Fruit fly (Drosophila melanogaster) whole organism, embryonic: ENCODE measurements around the gene AstA.

Source experiments
- Atf3 ChIP-seq: fragments of 200-800 bp; sonication (Bioruptor generic); optimal IDR thresholded peaks from 3 replicates; lab custom pipeline; 2016; ENCODE audit warnings: missing biosample characterization, missing genetic modification characterization
- Bdp1 ChIP-seq: fragments of 200-800 bp; sonication (Bioruptor generic); optimal IDR thresholded peaks from 3 replicates; lab custom pipeline; 2016; ENCODE audit warnings: missing biosample characterization, missing genetic modification characterization
- CG10366 ChIP-seq: fragments of 200-800 bp; sonication (Bioruptor generic); IDR thresholded peaks from 2 replicates; pipeline ENCODE4 v1.3.6; 2022; ENCODE audit warnings: missing biosample characterization, missing genetic modification characterization
- CG10654 ChIP-seq: fragments of 200-800 bp; sonication (Bioruptor generic); optimal IDR thresholded peaks from 2 replicates; lab custom pipeline; 2016; ENCODE audit warnings: missing biosample characterization, missing genetic modification characterization
- CG11247 ChIP-seq: fragments of 200-800 bp; sonication (Bioruptor generic); IDR thresholded peaks from 2 replicates; pipeline ENCODE4 v1.3.6; 2022; ENCODE audit warnings: missing biosample characterization, missing genetic modification characterization
- CG11398 ChIP-seq: fragments of 200-800 bp; sonication (Bioruptor generic); optimal IDR thresholded peaks from 2 replicates; lab custom pipeline; 2016; ENCODE audit warnings: missing biosample characterization, missing genetic modification characterization
- CG11695 ChIP-seq: fragments of 200-800 bp; sonication (Bioruptor generic); IDR thresholded peaks from 3 replicates; pipeline ENCODE4 v1.3.6; 2022; ENCODE audit warnings: missing biosample characterization, missing genetic modification characterization
- CG12236 ChIP-seq: fragments of 200-800 bp; sonication (Bioruptor generic); optimal IDR thresholded peaks from 2 replicates; lab custom pipeline; 2016; ENCODE audit warnings: missing biosample characterization, missing genetic modification characterization
- CG12659 ChIP-seq: fragments of 200-800 bp; sonication (Bioruptor generic); optimal IDR thresholded peaks from 3 replicates; lab custom pipeline; 2017; ENCODE audit warnings: mild to moderate bottlenecking, missing biosample characterization, missing genetic modification reagents, missing genetic modification characterization
- CG12942 ChIP-seq: fragments of 200-800 bp; sonication (Bioruptor generic); optimal IDR thresholded peaks from 3 replicates; lab custom pipeline; 2016; ENCODE audit warnings: missing biosample characterization, missing genetic modification characterization
- CG13123 ChIP-seq: fragments of 200-800 bp; sonication (Bioruptor generic); optimal IDR thresholded peaks from 2 replicates; lab custom pipeline; 2016; ENCODE audit warnings: missing biosample characterization, missing genetic modification characterization
- CG13296 ChIP-seq: fragments of 200-800 bp; sonication (Bioruptor generic); optimal IDR thresholded peaks from 3 replicates; lab custom pipeline; 2018; ENCODE audit warnings: missing biosample characterization, mild to moderate bottlenecking, missing genetic modification characterization
- CG15601 ChIP-seq: fragments of 200-800 bp; sonication (Bioruptor generic); optimal IDR thresholded peaks from 3 replicates; lab custom pipeline; 2019; ENCODE audit warnings: missing biosample characterization, mild to moderate bottlenecking, missing genetic modification characterization, moderate library complexity
- CG15696 ChIP-seq: fragments of 200-800 bp; sonication (Bioruptor generic); optimal IDR thresholded peaks from 2 replicates; lab custom pipeline; 2019; ENCODE audit warnings: missing biosample characterization, mild to moderate bottlenecking, missing genetic modification characterization, moderate library complexity
- CG17359 ChIP-seq: fragments of 200-800 bp; sonication (Bioruptor generic); optimal IDR thresholded peaks from 3 replicates; lab custom pipeline; 2018; ENCODE audit warnings: missing biosample characterization, mild to moderate bottlenecking, missing genetic modification characterization, moderate library complexity
- CG17361 ChIP-seq: fragments of 200-800 bp; sonication (Bioruptor generic); IDR thresholded peaks from 3 replicates; pipeline ENCODE4 v1.3.6; 2022; ENCODE audit warnings: missing biosample characterization, missing genetic modification characterization
- CG17568 ChIP-seq: fragments of 200-800 bp; sonication (Bioruptor generic); optimal IDR thresholded peaks from 2 replicates; lab custom pipeline; 2018; ENCODE audit warnings: missing biosample characterization, mild to moderate bottlenecking, missing genetic modification characterization, moderate library complexity
- CG18262 ChIP-seq: fragments of 200-800 bp; optimal IDR thresholded peaks from 3 replicates; lab custom pipeline; 2019; ENCODE audit warnings: missing biosample characterization, mild to moderate bottlenecking, missing genetic modification characterization, moderate library complexity
- CG2129 ChIP-seq: fragments of 200-800 bp; sonication (Bioruptor generic); IDR thresholded peaks from 2 replicates; pipeline ENCODE4 v1.3.6; 2022; ENCODE audit warnings: missing biosample characterization, missing genetic modification characterization; ENCODE audit not compliant: partially characterized antibody
- CG2875 ChIP-seq: fragments of 200-800 bp; sonication (Bioruptor generic); optimal IDR thresholded peaks from 2 replicates; lab custom pipeline; 2017; ENCODE audit warnings: missing biosample characterization, mild to moderate bottlenecking, missing genetic modification characterization, missing genetic modification reagents
- CG5953 ChIP-seq: fragments of 200-800 bp; sonication (Bioruptor generic); IDR thresholded peaks from 2 replicates; pipeline ENCODE4 v1.3.6; 2022; ENCODE audit warnings: missing biosample characterization, missing genetic modification characterization
- CG6765 ChIP-seq: fragments of 200-800 bp; sonication (Bioruptor generic); optimal IDR thresholded peaks from 3 replicates; lab custom pipeline; 2017; ENCODE audit warnings: missing biosample characterization, mild to moderate bottlenecking, missing genetic modification characterization
- CG6813 ChIP-seq: fragments of 200-800 bp; sonication (Bioruptor generic); optimal IDR thresholded peaks from 2 replicates; lab custom pipeline; 2017; ENCODE audit warnings: missing biosample characterization, missing genetic modification characterization, mild to moderate bottlenecking, moderate library complexity, missing genetic modification reagents
- CG8290 ChIP-seq, 3 experiments: fragments of 200-800 bp; sonication (Bioruptor generic); optimal IDR thresholded peaks; 2 replicates each; lab custom pipeline; 2016 to 2019; ENCODE audit warnings: missing biosample characterization in 3 of 3, missing genetic modification characterization in 3 of 3, mild to moderate bottlenecking in 2 of 3, moderate library complexity in 1 of 3
- CG8478 ChIP-seq: fragments of >200 bp; optimal IDR thresholded peaks from 2 replicates; lab custom pipeline; 2018
- CG9876 ChIP-seq: fragments of 200-800 bp; sonication (Bioruptor generic); optimal IDR thresholded peaks from 2 replicates; lab custom pipeline; 2016; ENCODE audit warnings: missing biosample characterization, missing genetic modification characterization
- D ChIP-seq, 2 experiments: fragments of 200-800 bp in 1 of 2; fragments of >200 bp in 1 of 2; sonication (Bioruptor generic) in 1 of 2; optimal IDR thresholded peaks; 2 replicates in 1 of 2; 3 replicates in 1 of 2; lab custom pipeline; 2017; ENCODE audit warnings: mild to moderate bottlenecking in 1 of 2, missing biosample characterization in 1 of 2, missing genetic modification characterization in 1 of 2, missing genetic modification reagents in 1 of 2
- D19A ChIP-seq: fragments of 200-800 bp; optimal IDR thresholded peaks from 3 replicates; lab custom pipeline; 2019; ENCODE audit warnings: missing biosample characterization, mild to moderate bottlenecking, missing genetic modification characterization, moderate library complexity
- Drgx ChIP-seq: fragments of 200-800 bp; sonication (Bioruptor generic); IDR thresholded peaks from 2 replicates; pipeline ENCODE4 v1.3.6; 2022; ENCODE audit warnings: missing biosample characterization, missing genetic modification characterization
- H2.0 ChIP-seq: fragments of 200-800 bp; sonication (Bioruptor generic); IDR thresholded peaks from 2 replicates; pipeline ENCODE4 v1.3.6; 2022; ENCODE audit warnings: missing biosample characterization, missing genetic modification characterization
- HmgD ChIP-seq: fragments of 200-800 bp; sonication (Bioruptor generic); optimal IDR thresholded peaks from 3 replicates; lab custom pipeline; 2016; ENCODE audit warnings: missing biosample characterization, missing genetic modification characterization
- HmgZ ChIP-seq: fragments of 200-800 bp; sonication (Bioruptor generic); optimal IDR thresholded peaks from 2 replicates; lab custom pipeline; 2018; ENCODE audit warnings: missing biosample characterization, mild to moderate bottlenecking, missing genetic modification characterization
- Max ChIP-seq: fragments of 200-800 bp; sonication (Bioruptor generic); optimal IDR thresholded peaks from 2 replicates; lab custom pipeline; 2016; ENCODE audit warnings: missing biosample characterization, mild to moderate bottlenecking, missing genetic modification characterization
- Mes4 ChIP-seq: fragments of 200-800 bp; sonication (Bioruptor generic); optimal IDR thresholded peaks from 2 replicates; lab custom pipeline; 2016; ENCODE audit warnings: missing biosample characterization, missing genetic modification characterization
- NFAT ChIP-seq: fragments of 200-800 bp; sonication (Bioruptor generic); IDR thresholded peaks from 2 replicates; pipeline ENCODE4 v1.3.6; 2022; ENCODE audit warnings: missing biosample characterization, missing genetic modification characterization
- NfI ChIP-seq: fragments of 200-800 bp; sonication (Bioruptor generic); optimal IDR thresholded peaks from 3 replicates; lab custom pipeline; 2018; ENCODE audit warnings: missing biosample characterization, mild to moderate bottlenecking, missing genetic modification characterization, moderate library complexity
- Sox100B ChIP-seq: fragments of 200-800 bp; sonication (Bioruptor generic); optimal IDR thresholded peaks from 3 replicates; lab custom pipeline; 2018; ENCODE audit warnings: missing biosample characterization, mild to moderate bottlenecking, missing genetic modification characterization
- ara ChIP-seq: fragments of 200-800 bp; sonication (Bioruptor generic); IDR thresholded peaks from 2 replicates; pipeline ENCODE4 v1.3.6; 2022; ENCODE audit warnings: missing biosample characterization, missing genetic modification characterization
- btn ChIP-seq: fragments of 200-800 bp; sonication (Bioruptor generic); optimal IDR thresholded peaks from 2 replicates; lab custom pipeline; 2016; ENCODE audit warnings: missing biosample characterization, missing genetic modification characterization
- danr ChIP-seq: fragments of 200-800 bp; sonication (Bioruptor generic); IDR thresholded peaks from 2 replicates; pipeline ENCODE4 v1.3.6; 2022; ENCODE audit warnings: missing biosample characterization, missing genetic modification characterization
- dm ChIP-seq: fragments of 200-800 bp; sonication (Bioruptor generic); optimal IDR thresholded peaks from 3 replicates; lab custom pipeline; 2016; ENCODE audit warnings: missing biosample characterization, missing genetic modification characterization
- gro ChIP-seq: fragments of 200-800 bp; sonication (Bioruptor generic); optimal IDR thresholded peaks from 2 replicates; lab custom pipeline; 2016; ENCODE audit warnings: missing biosample characterization, missing genetic modification characterization
- ham ChIP-seq: fragments of 200-800 bp; sonication (Bioruptor generic); IDR thresholded peaks from 2 replicates; pipeline ENCODE4 v1.3.6; 2022; ENCODE audit warnings: missing biosample characterization, missing genetic modification characterization
- her ChIP-seq: fragments of 200-800 bp; sonication (Bioruptor generic); optimal IDR thresholded peaks from 2 replicates; lab custom pipeline; 2016; ENCODE audit warnings: missing biosample characterization, missing genetic modification characterization
- luna ChIP-seq: fragments of 200-800 bp; sonication (Bioruptor generic); optimal IDR thresholded peaks from 2 replicates; lab custom pipeline; 2016; ENCODE audit warnings: missing biosample characterization, missing genetic modification characterization
- scrt ChIP-seq: fragments of 200-800 bp; sonication (Bioruptor generic); optimal IDR thresholded peaks from 2 replicates; lab custom pipeline; 2018; ENCODE audit warnings: missing biosample characterization, mild to moderate bottlenecking, missing genetic modification characterization, moderate library complexity
- stwl ChIP-seq: fragments of 200-800 bp; sonication (Bioruptor generic); optimal IDR thresholded peaks from 3 replicates; lab custom pipeline; 2018; ENCODE audit warnings: missing biosample characterization, mild to moderate bottlenecking, missing genetic modification characterization, moderate library complexity
- wek ChIP-seq: fragments of 200-800 bp; sonication (Bioruptor generic); optimal IDR thresholded peaks from 3 replicates; lab custom pipeline; 2018; ENCODE audit warnings: missing biosample characterization, mild to moderate bottlenecking, missing genetic modification characterization, moderate library complexity
- zen2 ChIP-seq: fragments of 200-800 bp; sonication (Bioruptor generic); IDR thresholded peaks from 3 replicates; pipeline ENCODE4 v1.3.6; 2022; ENCODE audit warnings: missing biosample characterization, missing genetic modification characterization; ENCODE audit not compliant: partially characterized antibody
- zfh1 ChIP-seq: fragments of 200-800 bp; sonication (Bioruptor generic); IDR thresholded peaks from 3 replicates; pipeline ENCODE4 v1.3.6; 2022; ENCODE audit warnings: missing biosample characterization, missing genetic modification characterization

AstA gene

DNA sequence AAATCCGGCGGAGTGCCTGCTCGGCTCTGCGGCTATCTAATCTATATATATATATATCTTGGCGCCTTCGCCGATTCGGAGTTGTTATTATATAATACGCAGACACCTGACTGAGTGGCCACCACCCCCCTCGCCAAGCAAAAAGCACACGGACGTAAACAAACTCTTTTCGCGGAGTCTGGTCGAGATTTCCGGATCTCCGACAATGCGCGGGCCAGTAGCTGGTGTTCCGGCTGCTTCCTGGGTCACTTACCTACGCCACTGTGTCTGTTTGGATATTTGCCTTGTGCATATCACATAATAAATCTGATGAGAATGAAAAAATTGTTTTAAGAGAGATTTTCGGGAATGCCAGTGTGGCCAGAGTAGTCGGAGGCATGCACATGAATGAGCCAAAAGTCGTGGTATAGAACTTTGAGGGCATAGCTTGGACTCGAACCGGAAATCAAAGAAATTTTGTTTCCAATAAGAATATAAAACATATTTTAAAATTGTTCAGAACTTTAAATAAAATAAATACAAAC is 22.2 kb upstream of the AstA start, which contains the start of gene CG5805 (continued):
- peak; percentile 85 for TF ChIP-seq zfh1 (GFP tag; lab: Robert Waterston, UW)
- peak; percentile 85 for TF ChIP-seq Max
- peak; percentile 89 for TF ChIP-seq CG13296 (GFP tag; lab: Kevin White, UChicago)
- peak; percentile 65 for TF ChIP-seq CG18262 (tag; lab: Kevin White, UChicago)
- peak; percentile 81 for TF ChIP-seq scrt (GFP tag; lab: Kevin White, UChicago)
- TF ChIP-seq gro (GFP tag; lab: Kevin White, UChicago), result no peak
- peak; percentile 78 for TF ChIP-seq NFAT (GFP tag; lab: Robert Waterston, UW)
- no peak for TF ChIP-seq CG13123 (GFP tag; lab: Kevin White, UChicago)
- peak; percentile 47 for TF ChIP-seq Atf3
- TF ChIP-seq dm (GFP tag; lab: Kevin White, UChicago), result peak; percentile 86
- peak; percentile 74 for TF ChIP-seq CG9876 (GFP tag; lab: Kevin White, UChicago)
- peak; percentile 53 for TF ChIP-seq CG12236 (GFP tag; lab: Kevin White, UChicago)
- TF ChIP-seq D (optimal IDR thresholded peaks at IDR 0.05; lab: Kevin White, UChicago), result no peak
- TF ChIP-seq D (GFP tag; optimal IDR thresholded peaks at IDR 0.05; lab: Kevin White, UChicago), result peak; percentile 79
- peak; percentile 74 for TF ChIP-seq Bdp1
- TF ChIP-seq CG10654, result peak; percentile 76
- TF ChIP-seq CG11695, result peak; percentile 53; the same call in 1 of the 3 replicates
- TF ChIP-seq Drgx, result peak; percentile 11; the same call in 1 of the 2 replicates
- TF ChIP-seq CG10366, result peak; percentile 84
- peak; percentile 70; the same call in 1 of the 2 replicates for TF ChIP-seq CG5953 (GFP tag; lab: Robert Waterston, UW)
- TF ChIP-seq her (GFP tag; lab: Kevin White, UChicago), result peak; percentile 41
- peak; percentile 66 for TF ChIP-seq CG12942 (GFP tag; lab: Kevin White, UChicago)
- peak; percentile 74 for TF ChIP-seq CG2875 (GFP tag; lab: Kevin White, UChicago)
- TF ChIP-seq NfI (GFP tag; lab: Kevin White, UChicago), result peak; percentile 93
- no peak for TF ChIP-seq stwl
- no peak for TF ChIP-seq CG8478 (lab: Kevin White, UChicago)
- TF ChIP-seq CG15601 (tag; lab: Kevin White, UChicago), result peak; percentile 80
- peak; percentile 92 for TF ChIP-seq CG12659
- peak; percentile 58 for TF ChIP-seq wek (GFP tag; lab: Kevin White, UChicago)
- TF ChIP-seq luna (GFP tag; lab: Kevin White, UChicago), result peak; percentile 67
- TF ChIP-seq HmgD (GFP tag; lab: Kevin White, UChicago), result peak; percentile 69
- TF ChIP-seq btn (GFP tag; lab: Kevin White, UChicago), result peak; percentile 37
- peak; percentile 82 for TF ChIP-seq CG17359 (tag; lab: Kevin White, UChicago)
- TF ChIP-seq CG11398 (GFP tag; lab: Kevin White, UChicago), result peak; percentile 73
- peak; percentile 88 for TF ChIP-seq HmgZ (tag; lab: Kevin White, UChicago)
- TF ChIP-seq D19A, result no peak
- TF ChIP-seq CG6813, result peak; percentile 89
- TF ChIP-seq zen2 (GFP tag; lab: Robert Waterston, UW), result no peak
- TF ChIP-seq CG2129 (GFP tag; lab: Robert Waterston, UW), result no peak
- no peak for TF ChIP-seq CG8290 (GFP tag; optimal IDR thresholded peaks at IDR 0.05; lab: Kevin White, UChicago)
- peak in 1 of 2 experiments; percentile 41 for TF ChIP-seq CG8290 (tag; optimal IDR thresholded peaks at IDR 0.05; lab: Kevin White, UChicago)
- TF ChIP-seq Sox100B, result no peak
- TF ChIP-seq Mes4 (GFP tag; lab: Kevin White, UChicago), result peak; percentile 75
- TF ChIP-seq CG15696, result peak; percentile 22
- peak; percentile 59; the same call in 1 of the 2 replicates for TF ChIP-seq danr (GFP tag; lab: Robert Waterston, UW)
- TF ChIP-seq CG17361 (GFP tag; lab: Robert Waterston, UW), result peak; percentile 88
- peak; percentile 82 for TF ChIP-seq H2.0 (GFP tag; lab: Robert Waterston, UW)
- TF ChIP-seq CG6765 (GFP tag; lab: Kevin White, UChicago), result peak; percentile 90
- TF ChIP-seq CG17568 (GFP tag; lab: Kevin White, UChicago), result no peak
- peak; percentile 52; the same call in 1 of the 2 replicates for TF ChIP-seq ham (GFP tag; lab: Robert Waterston, UW)
- TF ChIP-seq ara (GFP tag; lab: Robert Waterston, UW), result peak; percentile 73
- peak; percentile 79 for TF ChIP-seq CG11247 (GFP tag; lab: Robert Waterston, UW)
